Fruit fly (Drosophila melanogaster): ENCODE data around the gene Tl.
A peak's percentile ranks its signal among the peaks of the same experiment; 100 is the strongest.

Gene Tl

dm6 chr3R:26859228-26859627 lies 60.4 kb downstream of the Tl start (continued):
- TF ChIP-seq Myb (GFP tag; optimal IDR thresholded peaks at IDR 0.05) = no peak
- no peak for TF ChIP-seq Dip3 (GFP tag; optimal IDR thresholded peaks at IDR 0.05)
- peak; percentile 30 for TF ChIP-seq CG10979 (tag; optimal IDR thresholded peaks at IDR 0.05)
- TF ChIP-seq CG17186 (GFP tag; optimal IDR thresholded peaks at IDR 0.05) = no peak
- no peak for TF ChIP-seq Lim3 (GFP tag; IDR thresholded peaks at IDR 0.05)
- TF ChIP-seq CG9437 (GFP tag; optimal IDR thresholded peaks at IDR 0.05) = no peak
- TF ChIP-seq Doc3 (GFP tag; IDR thresholded peaks at IDR 0.05; ENCODE audit: partially characterized antibody) = no peak
- no peak for TF ChIP-seq shn (GFP tag; optimal IDR thresholded peaks at IDR 0.05)
- TF ChIP-seq Opbp (GFP tag; IDR thresholded peaks at IDR 0.05; ENCODE audit: partially characterized antibody) = no peak
- TF ChIP-seq abd-A (tag; optimal IDR thresholded peaks at IDR 0.05) = no peak
- TF ChIP-seq row (GFP tag; IDR thresholded peaks at IDR 0.05) = peak; percentile 53
- no peak for TF ChIP-seq Dfd (GFP tag; optimal IDR thresholded peaks at IDR 0.05)
- peak; percentile 18 for TF ChIP-seq Blimp-1 (GFP tag; optimal IDR thresholded peaks at IDR 0.05)
- TF ChIP-seq Atf6 (GFP tag; IDR thresholded peaks at IDR 0.05) = peak; percentile 47; the same call in 1 of the 2 replicates
- TF ChIP-seq tup (GFP tag; optimal IDR thresholded peaks at IDR 0.05) = no peak
- no peak for TF ChIP-seq CG13894 (tag; optimal IDR thresholded peaks at IDR 0.05)
- TF ChIP-seq CG1602 (GFP tag; optimal IDR thresholded peaks at IDR 0.05) = no peak
- no peak for TF ChIP-seq CG10431 (GFP tag; optimal IDR thresholded peaks at IDR 0.05)
- TF ChIP-seq CG31365 (tag; optimal IDR thresholded peaks at IDR 0.05) = no peak
- TF ChIP-seq CG11696 (GFP tag; IDR thresholded peaks at IDR 0.05) = no peak
- TF ChIP-seq CG11085 (GFP tag; IDR thresholded peaks at IDR 0.05) = peak; percentile 48; the same call in 1 of the 2 replicates
- no peak for TF ChIP-seq CG15601 (tag; optimal IDR thresholded peaks at IDR 0.05)
- no peak for TF ChIP-seq CG12104 (GFP tag; optimal IDR thresholded peaks at IDR 0.05)
- no peak for TF ChIP-seq lola (GFP tag; optimal IDR thresholded peaks at IDR 0.05)
- no peak for TF ChIP-seq sima (GFP tag; optimal IDR thresholded peaks at IDR 0.05)
- peak; percentile 31 for TF ChIP-seq pnt (GFP tag; optimal IDR thresholded peaks at IDR 0.05)
- TF ChIP-seq Ada2b (GFP tag; IDR thresholded peaks at IDR 0.05) = peak; percentile 47; the same call in 1 of the 2 replicates
- TF ChIP-seq lab (GFP tag; optimal IDR thresholded peaks at IDR 0.05) = peak; percentile 68
- TF ChIP-seq CG3065 (GFP tag; optimal IDR thresholded peaks at IDR 0.05) = no peak
- TF ChIP-seq CG17359 (tag; optimal IDR thresholded peaks at IDR 0.05) = peak; percentile 52
- peak; percentile 21 for TF ChIP-seq Deaf1 (tag; optimal IDR thresholded peaks at IDR 0.05)
- TF ChIP-seq CG12769 (tag; optimal IDR thresholded peaks at IDR 0.05) = peak; percentile 25
- peak; percentile 9 for TF ChIP-seq zen (tag; optimal IDR thresholded peaks at IDR 0.05)
- TF ChIP-seq CG31441 (GFP tag; IDR thresholded peaks at IDR 0.05) = peak; percentile 70
- peak; percentile 38 for TF ChIP-seq caup (GFP tag; optimal IDR thresholded peaks at IDR 0.05; ENCODE audit: severe bottlenecking)
- TF ChIP-seq CHES-1-like (GFP tag; optimal IDR thresholded peaks at IDR 0.05) = no peak
- no peak for TF ChIP-seq CG4404 (GFP tag; IDR thresholded peaks at IDR 0.05)
- peak; percentile 43 for TF ChIP-seq CG3281 (GFP tag; optimal IDR thresholded peaks at IDR 0.05)
- 0 out of 2 replicates have a peak, but pooled peaks have one; percentile 48 for TF ChIP-seq CG32532 (GFP tag; IDR thresholded peaks at IDR 0.05)
- peak; percentile 44 for TF ChIP-seq CG15514 (GFP tag; optimal IDR thresholded peaks at IDR 0.05)
- no peak for TF ChIP-seq Jarid2 (GFP tag; optimal IDR thresholded peaks at IDR 0.05)
- peak; percentile 9 for TF ChIP-seq CG5180 (GFP tag; optimal IDR thresholded peaks at IDR 0.05)
- TF ChIP-seq CG4707 (GFP tag; optimal IDR thresholded peaks at IDR 0.05) = no peak
- no peak for TF ChIP-seq kay (GFP tag; optimal IDR thresholded peaks at IDR 0.05)
- 0 out of 3 replicates have a peak, but pooled peaks have one; percentile 34 for TF ChIP-seq Mrtf (GFP tag; IDR thresholded peaks at IDR 0.05)
- TF ChIP-seq da (GFP tag; optimal IDR thresholded peaks at IDR 0.05) = no peak
- TF ChIP-seq luna (GFP tag; optimal IDR thresholded peaks at IDR 0.05) = no peak
- TF ChIP-seq stc (GFP tag; IDR thresholded peaks at IDR 0.05) = peak; percentile 64; the same call in 1 of the 2 replicates
- TF ChIP-seq CG15073 (GFP tag; optimal IDR thresholded peaks at IDR 0.05) = no peak
